Fruit fly (Drosophila melanogaster): Measurements from ENCODE around the gene fng.

The fng gene

DNA sequence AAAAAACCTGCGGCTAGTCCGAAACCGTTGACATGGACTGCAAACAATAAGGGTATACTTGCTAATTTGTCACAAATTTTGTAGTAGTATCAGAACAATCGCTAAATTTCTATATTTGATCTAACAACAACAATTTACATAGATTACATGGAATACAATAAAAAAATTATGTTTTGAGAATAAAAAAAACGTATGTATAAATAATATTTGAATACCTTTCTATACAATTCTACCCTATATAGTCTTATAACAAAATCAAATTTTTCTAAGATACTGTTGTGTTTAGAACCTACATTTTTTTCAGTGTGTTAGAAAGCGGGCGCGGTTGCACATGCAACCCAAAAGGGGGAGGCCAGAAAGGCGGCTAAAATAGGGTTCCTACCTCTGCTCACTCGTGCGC is 34.0 kb upstream of the fng start:
- TF ChIP-seq CG9705 (GFP tag; optimal IDR thresholded peaks at IDR 0.05) (no peak), HLH106 (tag; optimal IDR thresholded peaks at IDR 0.05) (peak; percentile 29), Hr83 (GFP tag; optimal IDR thresholded peaks at IDR 0.05; ENCODE audit: poor library complexity, severe bottlenecking) (no peak), rgr (GFP tag; optimal IDR thresholded peaks at IDR 0.05) (peak; percentile 14), lola (GFP tag; optimal IDR thresholded peaks at IDR 0.05) (no peak), foxo (GFP tag; optimal IDR thresholded peaks at IDR 0.05) (peak in 1 of 2 experiments; percentile 38), Hr78 (GFP tag; optimal IDR thresholded peaks at IDR 0.05) (no peak), Hnf4 (GFP tag; optimal IDR thresholded peaks at IDR 0.05) (no peak), fru (GFP tag; optimal IDR thresholded peaks at IDR 0.05) (peak; percentile 44), Vsx2 (GFP tag; optimal IDR thresholded peaks at IDR 0.05; ENCODE audit: partially characterized antibody) (no peak), dsf (GFP tag; optimal IDR thresholded peaks at IDR 0.05; ENCODE audit: borderline replicate concordance) (no peak), h (GFP tag; optimal IDR thresholded peaks at IDR 0.05) (peak; percentile 19), ey (GFP tag; optimal IDR thresholded peaks at IDR 0.05) (peak; percentile 16), Sp1 (GFP tag; optimal IDR thresholded peaks at IDR 0.05) (peak; percentile 33)

DNA sequence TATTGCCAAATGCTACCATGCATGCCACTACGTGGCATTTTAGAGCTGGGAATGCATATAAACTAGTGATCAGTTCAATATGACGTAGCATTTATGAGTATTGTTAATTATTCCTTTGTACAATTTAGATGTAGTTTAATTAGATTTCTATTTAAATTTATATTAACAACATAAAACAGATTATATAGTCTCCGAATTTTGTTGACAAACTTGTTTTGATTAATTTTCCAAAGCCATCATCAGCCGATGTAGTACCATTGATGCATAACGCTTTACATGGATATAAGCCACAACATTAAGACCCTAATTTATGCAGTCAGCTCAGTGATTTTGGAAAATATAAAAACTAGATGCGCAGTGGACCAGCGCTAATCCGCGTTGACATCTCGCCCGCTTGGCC is 33.2 kb upstream of the fng start:
- TF ChIP-seq Myc (optimal IDR thresholded peaks at IDR 0.05): no peak
- TF ChIP-seq woc (GFP tag; optimal IDR thresholded peaks at IDR 0.05): no peak
- TF ChIP-seq dl (GFP tag; optimal IDR thresholded peaks at IDR 0.05; ENCODE audit: insufficient read depth in 1 of 2, partially characterized antibody in 2 of 2): no peak
- no peak for TF ChIP-seq dsf (GFP tag; optimal IDR thresholded peaks at IDR 0.05; ENCODE audit: borderline replicate concordance)
- TF ChIP-seq Rel (GFP tag; optimal IDR thresholded peaks at IDR 0.05): no peak
- TF ChIP-seq Rel (tag; optimal IDR thresholded peaks at IDR 0.05): no peak
- TF ChIP-seq rgr (GFP tag; optimal IDR thresholded peaks at IDR 0.05): no peak
- TF ChIP-seq sage (GFP tag; optimal IDR thresholded peaks at IDR 0.05): no peak
- no peak for TF ChIP-seq ey (GFP tag; optimal IDR thresholded peaks at IDR 0.05)
- no peak for TF ChIP-seq CG32264 (GFP tag; optimal IDR thresholded peaks at IDR 0.05)
- TF ChIP-seq Hnf4 (GFP tag; optimal IDR thresholded peaks at IDR 0.05): no peak
- TF ChIP-seq Dfd (GFP tag; optimal IDR thresholded peaks at IDR 0.05): no peak
- TF ChIP-seq tai (GFP tag; optimal IDR thresholded peaks at IDR 0.05): no peak
- no peak for TF ChIP-seq sv (GFP tag; optimal IDR thresholded peaks at IDR 0.05)
- no peak for TF ChIP-seq jim (GFP tag; optimal IDR thresholded peaks at IDR 0.05)
- TF ChIP-seq h (GFP tag; optimal IDR thresholded peaks at IDR 0.05): no peak
- TF ChIP-seq CG9705 (GFP tag; optimal IDR thresholded peaks at IDR 0.05): no peak
- TF ChIP-seq usp (GFP tag; optimal IDR thresholded peaks at IDR 0.05): no peak
- TF ChIP-seq brk (GFP tag; optimal IDR thresholded peaks at IDR 0.05): no peak

DNA sequence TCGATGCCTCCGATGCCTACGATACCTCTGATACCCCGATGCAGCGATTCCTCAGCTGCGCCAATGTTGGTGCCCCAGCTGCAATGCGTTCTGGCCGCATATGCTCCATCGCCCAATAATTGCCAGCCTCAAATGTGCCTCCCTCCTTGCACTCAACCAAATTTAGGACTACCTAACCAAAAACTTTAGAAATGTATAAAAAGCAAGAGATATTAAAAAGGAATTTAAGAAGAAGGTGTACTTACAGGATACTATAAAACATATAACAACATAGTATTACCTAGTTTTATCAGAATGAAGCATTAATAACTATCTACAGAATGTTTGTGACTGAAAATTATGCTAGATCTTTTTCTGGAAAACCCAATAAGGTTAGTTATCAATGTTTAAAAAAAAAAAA is 32.4 kb upstream of the fng start:
- TF ChIP-seq dsf (GFP tag; optimal IDR thresholded peaks at IDR 0.05; ENCODE audit: borderline replicate concordance) (no peak), OdsH (GFP tag; optimal IDR thresholded peaks at IDR 0.05) (peak; percentile 12), Abd-B (GFP tag; optimal IDR thresholded peaks at IDR 0.05) (no peak), Myc (optimal IDR thresholded peaks at IDR 0.05) (no peak), Jra (GFP tag; optimal IDR thresholded peaks at IDR 0.05) (no peak), Vsx2 (GFP tag; optimal IDR thresholded peaks at IDR 0.05; ENCODE audit: partially characterized antibody) (no peak), sv (GFP tag; optimal IDR thresholded peaks at IDR 0.05) (no peak), lola (GFP tag; optimal IDR thresholded peaks at IDR 0.05) (no peak), CrebA (GFP tag; optimal IDR thresholded peaks at IDR 0.05; ENCODE audit: borderline replicate concordance) (no peak), pan (optimal IDR thresholded peaks at IDR 0.05) (no peak), Hr83 (GFP tag; optimal IDR thresholded peaks at IDR 0.05; ENCODE audit: poor library complexity, severe bottlenecking) (no peak), rgr (GFP tag; optimal IDR thresholded peaks at IDR 0.05) (no peak), CG9705 (GFP tag; optimal IDR thresholded peaks at IDR 0.05) (no peak), tai (GFP tag; optimal IDR thresholded peaks at IDR 0.05) (no peak), dmrt93B (GFP tag; optimal IDR thresholded peaks at IDR 0.05) (no peak), Dfd (GFP tag; optimal IDR thresholded peaks at IDR 0.05) (no peak), GATAd (GFP tag; optimal IDR thresholded peaks at IDR 0.05) (no peak), h (GFP tag; optimal IDR thresholded peaks at IDR 0.05) (peak; percentile 1), sage (GFP tag; optimal IDR thresholded peaks at IDR 0.05) (no peak), Hnf4 (GFP tag; optimal IDR thresholded peaks at IDR 0.05) (no peak), psq (GFP tag; optimal IDR thresholded peaks at IDR 0.05) (peak; percentile 9), br (GFP tag; optimal IDR thresholded peaks at IDR 0.05) (no peak), Dif (GFP tag; optimal IDR thresholded peaks at IDR 0.05; ENCODE audit: partially characterized antibody) (no peak), brk (GFP tag; optimal IDR thresholded peaks at IDR 0.05) (no peak), Mio (GFP tag; optimal IDR thresholded peaks at IDR 0.05) (no peak), N (GFP tag; optimal IDR thresholded peaks at IDR 0.05) (no peak), HLH106 (tag; optimal IDR thresholded peaks at IDR 0.05) (peak; percentile 33), ey (GFP tag; optimal IDR thresholded peaks at IDR 0.05) (no peak), jim (GFP tag; optimal IDR thresholded peaks at IDR 0.05) (no peak), foxo (GFP tag; optimal IDR thresholded peaks at IDR 0.05) (peak in 1 of 2 experiments; percentile 1), dl (GFP tag; optimal IDR thresholded peaks at IDR 0.05; ENCODE audit: insufficient read depth in 1 of 2, partially characterized antibody in 2 of 2) (no peak), fru (GFP tag; optimal IDR thresholded peaks at IDR 0.05) (peak; percentile 38), Sp1 (GFP tag; optimal IDR thresholded peaks at IDR 0.05) (peak; percentile 17), woc (GFP tag; optimal IDR thresholded peaks at IDR 0.05) (peak; percentile 21), CG32264 (GFP tag; optimal IDR thresholded peaks at IDR 0.05) (no peak), usp (GFP tag; optimal IDR thresholded peaks at IDR 0.05) (no peak), Hr78 (GFP tag; optimal IDR thresholded peaks at IDR 0.05) (no peak), Rel (GFP tag; optimal IDR thresholded peaks at IDR 0.05) (no peak), Rel (tag; optimal IDR thresholded peaks at IDR 0.05) (no peak)
